Fruit fly (Drosophila melanogaster): Measurements from ENCODE around the gene GluRS-m.

GluRS-m gene

DNA sequence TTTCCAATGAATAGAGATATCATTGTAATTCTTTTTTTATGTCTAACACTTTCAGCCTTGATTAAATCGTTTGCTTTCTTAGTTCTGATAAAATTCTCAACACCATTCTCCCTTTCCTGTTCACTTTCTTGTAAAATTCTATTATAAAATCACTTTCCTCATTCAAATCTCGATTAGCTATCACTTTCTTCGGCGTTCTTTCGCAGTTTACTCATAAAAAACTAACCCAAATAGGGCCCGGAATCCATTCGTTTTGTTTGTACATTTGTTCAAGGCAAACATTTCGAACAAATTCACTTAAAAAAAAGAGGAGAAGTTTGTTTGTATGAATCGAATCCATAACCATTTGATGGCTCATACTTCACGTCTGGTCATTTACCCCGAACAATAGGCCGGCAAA, 16.6 kb upstream of the GluRS-m start:
- TF ChIP-seq br (GFP tag; optimal IDR thresholded peaks at IDR 0.05) (no peak), woc (GFP tag; optimal IDR thresholded peaks at IDR 0.05) (no peak), dl (GFP tag; optimal IDR thresholded peaks at IDR 0.05; ENCODE audit: insufficient read depth in 1 of 2, partially characterized antibody in 2 of 2) (no peak), Dif (GFP tag; optimal IDR thresholded peaks at IDR 0.05; ENCODE audit: partially characterized antibody) (no peak)

DNA sequence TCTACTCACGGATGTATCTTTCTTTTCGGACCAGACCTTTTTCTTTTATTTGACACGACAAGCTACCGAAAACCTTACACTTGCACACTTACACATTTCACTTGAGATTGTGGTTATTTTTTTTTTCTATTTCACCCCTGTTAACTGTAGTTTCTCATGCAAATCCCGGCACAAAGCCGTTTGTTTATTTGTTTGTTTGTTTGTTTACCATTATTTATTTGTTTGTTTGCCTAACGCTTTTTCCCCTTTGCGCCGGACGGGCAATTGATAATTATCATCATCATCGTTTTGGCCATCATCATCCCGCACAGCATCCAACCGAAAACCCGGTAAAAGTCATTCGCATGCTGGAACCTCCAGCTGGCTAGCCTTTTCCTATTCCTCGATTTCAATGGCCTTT, 14.1 kb upstream of the GluRS-m start:
- TF ChIP-seq HLH106 (tag; optimal IDR thresholded peaks at IDR 0.05) (no peak), psq (GFP tag; optimal IDR thresholded peaks at IDR 0.05) (no peak), foxo (GFP tag; optimal IDR thresholded peaks at IDR 0.05) (no peak), Sp1 (GFP tag; optimal IDR thresholded peaks at IDR 0.05) (no peak), lola (GFP tag; optimal IDR thresholded peaks at IDR 0.05) (no peak), sage (GFP tag; optimal IDR thresholded peaks at IDR 0.05) (no peak), Hr83 (GFP tag; optimal IDR thresholded peaks at IDR 0.05; ENCODE audit: poor library complexity, severe bottlenecking) (no peak), jim (GFP tag; optimal IDR thresholded peaks at IDR 0.05) (no peak), Vsx2 (GFP tag; optimal IDR thresholded peaks at IDR 0.05; ENCODE audit: partially characterized antibody) (no peak), dmrt93B (GFP tag; optimal IDR thresholded peaks at IDR 0.05) (no peak), sv (GFP tag; optimal IDR thresholded peaks at IDR 0.05) (no peak)

DNA sequence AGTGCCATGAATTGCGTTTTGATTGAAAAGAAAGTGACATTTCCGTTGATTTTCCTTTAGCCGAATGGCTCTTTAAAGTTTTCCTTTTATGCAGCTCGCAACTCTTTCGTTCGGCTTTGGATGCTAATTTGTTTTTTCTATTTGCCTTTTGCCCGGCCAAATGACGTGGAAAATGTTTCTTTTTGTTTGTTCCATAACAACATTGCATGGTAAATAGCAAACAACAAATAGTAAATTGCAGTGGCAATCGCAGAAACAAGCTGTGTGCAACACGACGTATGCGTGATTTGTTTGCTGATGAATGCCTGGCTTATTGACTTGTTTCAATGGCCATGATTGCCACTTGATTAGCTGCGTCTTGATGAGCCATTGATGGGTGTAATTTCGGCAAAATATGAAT, 12.5 kb upstream of the GluRS-m start:
- TF ChIP-seq br (GFP tag; optimal IDR thresholded peaks at IDR 0.05) (no peak), foxo (GFP tag; optimal IDR thresholded peaks at IDR 0.05) (no peak), CG32264 (GFP tag; optimal IDR thresholded peaks at IDR 0.05) (no peak), h (GFP tag; optimal IDR thresholded peaks at IDR 0.05) (no peak), Hr83 (GFP tag; optimal IDR thresholded peaks at IDR 0.05; ENCODE audit: poor library complexity, severe bottlenecking) (no peak), rgr (GFP tag; optimal IDR thresholded peaks at IDR 0.05) (no peak), woc (GFP tag; optimal IDR thresholded peaks at IDR 0.05) (no peak), Dfd (GFP tag; optimal IDR thresholded peaks at IDR 0.05) (no peak), Vsx2 (GFP tag; optimal IDR thresholded peaks at IDR 0.05; ENCODE audit: partially characterized antibody) (no peak), brk (GFP tag; optimal IDR thresholded peaks at IDR 0.05) (no peak), Dif (GFP tag; optimal IDR thresholded peaks at IDR 0.05; ENCODE audit: partially characterized antibody) (no peak), fru (GFP tag; optimal IDR thresholded peaks at IDR 0.05) (no peak), CrebA (GFP tag; optimal IDR thresholded peaks at IDR 0.05; ENCODE audit: borderline replicate concordance) (no peak), psq (GFP tag; optimal IDR thresholded peaks at IDR 0.05) (no peak), Abd-B (GFP tag; optimal IDR thresholded peaks at IDR 0.05) (no peak)

DNA sequence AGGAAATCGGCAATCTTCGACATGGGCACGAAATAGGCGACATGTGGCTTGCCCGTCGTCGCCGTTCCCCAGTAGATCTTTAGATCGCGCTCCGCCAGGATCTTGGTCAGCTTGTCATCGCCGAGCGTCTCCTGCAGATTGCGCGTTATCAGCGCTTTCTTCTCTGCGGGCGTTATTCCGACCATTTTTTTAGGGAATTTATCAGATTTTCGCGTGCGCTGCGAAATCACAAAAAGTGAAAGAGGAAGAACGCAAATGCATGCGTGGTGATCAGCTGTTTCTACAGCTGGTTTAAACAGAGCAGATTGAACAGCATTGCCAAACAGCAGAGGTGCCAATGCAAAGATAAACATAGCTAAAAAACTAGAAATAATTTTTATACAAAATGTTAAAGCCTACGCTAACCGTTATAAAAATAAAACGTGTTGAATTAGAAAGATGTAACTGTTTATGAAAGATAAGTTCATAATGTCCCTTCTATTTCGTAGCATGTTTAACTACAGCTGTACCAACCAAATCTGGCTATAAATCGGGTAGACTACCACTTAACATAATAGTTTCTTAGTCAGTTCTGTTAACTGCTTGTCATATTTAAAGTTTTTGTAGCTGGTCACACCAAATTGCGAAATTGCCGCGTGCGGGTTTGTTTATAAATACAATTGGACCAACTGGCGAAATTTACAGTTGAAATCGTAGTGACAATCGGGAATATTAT, 2.2 kb upstream of the GluRS-m start, which contains the start of the genes TyrRS and CG33158:
Gene TyrRS, minus strand, starts transcription at position 244 of the 715 bp plus-strand sequence.
Gene CG33158, plus strand, starts transcription at position 539 of the 715 bp plus-strand sequence.
- no peak for TF ChIP-seq Jra (GFP tag; optimal IDR thresholded peaks at IDR 0.05)
- TF ChIP-seq Myc (optimal IDR thresholded peaks at IDR 0.05), result peak; percentile 94

DNA sequence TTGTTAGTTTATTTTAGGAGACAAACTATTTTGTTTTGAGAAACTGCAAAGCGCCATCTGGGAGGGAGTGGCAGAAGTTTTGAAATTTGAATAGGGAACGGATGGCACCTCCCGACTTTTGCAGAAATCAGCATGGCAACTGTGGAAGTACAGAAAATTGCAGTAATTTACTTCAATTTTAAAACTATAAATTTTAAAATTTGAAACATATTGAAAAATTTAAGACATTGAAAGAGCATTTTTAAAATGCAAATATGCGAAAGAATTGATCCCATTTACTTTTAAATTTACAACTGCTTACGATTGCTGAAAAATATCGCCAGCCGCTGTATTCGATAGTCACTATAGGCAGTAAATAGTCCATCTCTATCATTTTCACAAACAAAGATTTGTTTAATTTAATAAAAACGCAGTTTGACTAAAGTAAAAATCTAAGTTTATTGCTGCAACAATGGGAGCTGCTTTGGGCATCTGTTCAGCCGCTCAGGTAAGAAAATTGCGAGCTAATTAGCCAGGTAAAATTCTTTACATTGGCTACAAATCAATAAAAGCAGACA, 4.5 kb downstream of the GluRS-m start, which contains the start of gene Serinc:
Gene Serinc, plus strand, starts transcription at position 329 of the 557 bp plus-strand sequence.
- TF ChIP-seq h (GFP tag; optimal IDR thresholded peaks at IDR 0.05) (peak; percentile 42), brk (GFP tag; optimal IDR thresholded peaks at IDR 0.05) (no peak), Jra (GFP tag; optimal IDR thresholded peaks at IDR 0.05) (no peak), psq (GFP tag; optimal IDR thresholded peaks at IDR 0.05) (peak; percentile 17), rgr (GFP tag; optimal IDR thresholded peaks at IDR 0.05) (peak; percentile 40), sv (GFP tag; optimal IDR thresholded peaks at IDR 0.05) (peak; percentile 35), woc (GFP tag; optimal IDR thresholded peaks at IDR 0.05) (peak; percentile 21), GATAd (GFP tag; optimal IDR thresholded peaks at IDR 0.05) (peak; percentile 10), ey (GFP tag; optimal IDR thresholded peaks at IDR 0.05) (peak; percentile 21), CrebA (GFP tag; optimal IDR thresholded peaks at IDR 0.05; ENCODE audit: borderline replicate concordance) (no peak), Myc (optimal IDR thresholded peaks at IDR 0.05) (peak; percentile 65), jim (GFP tag; optimal IDR thresholded peaks at IDR 0.05) (peak; percentile 12), Hr78 (GFP tag; optimal IDR thresholded peaks at IDR 0.05) (no peak), fru (GFP tag; optimal IDR thresholded peaks at IDR 0.05) (peak; percentile 51), Vsx2 (GFP tag; optimal IDR thresholded peaks at IDR 0.05; ENCODE audit: partially characterized antibody) (no peak), Rel (GFP tag; optimal IDR thresholded peaks at IDR 0.05) (no peak), Rel (tag; optimal IDR thresholded peaks at IDR 0.05) (peak; percentile 10), Hr83 (GFP tag; optimal IDR thresholded peaks at IDR 0.05; ENCODE audit: poor library complexity, severe bottlenecking) (peak; percentile 5), Hnf4 (GFP tag; optimal IDR thresholded peaks at IDR 0.05) (no peak), HLH106 (tag; optimal IDR thresholded peaks at IDR 0.05) (no peak)

Measured in whole organism, wandering third instar larva.